Fruit fly (Drosophila melanogaster): ENCODE measurements around the gene Grl40a.

dm6 chr2L:22065243-22065642, 27.6 kb downstream of the Grl40a start, which contains the start of gene CG42597:
- TF ChIP-seq fru (GFP tag; optimal IDR thresholded peaks at IDR 0.05): no peak
- TF ChIP-seq h (GFP tag; optimal IDR thresholded peaks at IDR 0.05): no peak
- no peak for TF ChIP-seq HLH106 (tag; optimal IDR thresholded peaks at IDR 0.05)
- TF ChIP-seq GATAd (GFP tag; optimal IDR thresholded peaks at IDR 0.05): no peak
- TF ChIP-seq OdsH (GFP tag; optimal IDR thresholded peaks at IDR 0.05): no peak
- TF ChIP-seq pan (optimal IDR thresholded peaks at IDR 0.05): no peak
- no peak for TF ChIP-seq Hnf4 (GFP tag; optimal IDR thresholded peaks at IDR 0.05)
- no peak for TF ChIP-seq sage (GFP tag; optimal IDR thresholded peaks at IDR 0.05)
- no peak for TF ChIP-seq woc (GFP tag; optimal IDR thresholded peaks at IDR 0.05)
- TF ChIP-seq usp (GFP tag; optimal IDR thresholded peaks at IDR 0.05): no peak
- no peak for TF ChIP-seq rgr (GFP tag; optimal IDR thresholded peaks at IDR 0.05)
- no peak for TF ChIP-seq dmrt93B (GFP tag; optimal IDR thresholded peaks at IDR 0.05)
- no peak for TF ChIP-seq Myc (optimal IDR thresholded peaks at IDR 0.05)
